Fruit fly (Drosophila melanogaster): ENCODE data around the gene CG10646.
A peak's percentile ranks its signal among the peaks of the same experiment; 100 is the strongest.

The CG10646 gene

dm6 chr3L:12496428-12497344 lies 7.0 kb downstream of the CG10646 start, which contains the start of gene CG10657:
CG10657 (minus strand) TSS chr3L:12497216.
- no peak for TF ChIP-seq Pif1B (GFP tag; optimal IDR thresholded peaks at IDR 0.05)
- 0 out of 3 replicates have a peak, but pooled peaks have one; percentile 32 for TF ChIP-seq CG4496 (GFP tag; IDR thresholded peaks at IDR 0.05)
- peak; percentile 35; the same call in 1 of the 2 replicates for TF ChIP-seq CG32121 (GFP tag; IDR thresholded peaks at IDR 0.05)
- no peak for TF ChIP-seq CG8301 (tag; optimal IDR thresholded peaks at IDR 0.05)
- TF ChIP-seq CG14655 (GFP tag; optimal IDR thresholded peaks at IDR 0.05): no peak
- TF ChIP-seq CG9948 (tag; optimal IDR thresholded peaks at IDR 0.05): peak; percentile 18
- TF ChIP-seq gl (tag; optimal IDR thresholded peaks at IDR 0.05): no peak
- no peak for TF ChIP-seq D1 (tag; optimal IDR thresholded peaks at IDR 0.05)
- peak; percentile 11 for TF ChIP-seq CG15710 (tag; optimal IDR thresholded peaks at IDR 0.05)
- TF ChIP-seq EcR (GFP tag; optimal IDR thresholded peaks at IDR 0.05): no peak
- no peak for TF ChIP-seq CG8159 (tag; optimal IDR thresholded peaks at IDR 0.05)
- TF ChIP-seq CG12605 (GFP tag; IDR thresholded peaks at IDR 0.05): no peak
- TF ChIP-seq Pif1A (GFP tag; optimal IDR thresholded peaks at IDR 0.05): no peak
- no peak for TF ChIP-seq CG34367 (tag; optimal IDR thresholded peaks at IDR 0.05)
- TF ChIP-seq fd96Ca (GFP tag; IDR thresholded peaks at IDR 0.05): 0 out of 3 replicates have a peak, but pooled peaks have one; percentile 15
- no peak for TF ChIP-seq CG10348 (GFP tag; IDR thresholded peaks at IDR 0.05)
- TF ChIP-seq CG13204 (GFP tag; optimal IDR thresholded peaks at IDR 0.05): no peak
- no peak; the same call in 1 of the 2 replicates for TF ChIP-seq Ets98B (GFP tag; IDR thresholded peaks at IDR 0.05)
- TF ChIP-seq CG17806 (tag; optimal IDR thresholded peaks at IDR 0.05): peak; percentile 6
- TF ChIP-seq Snoo (tag; optimal IDR thresholded peaks at IDR 0.05): no peak
- TF ChIP-seq rn (GFP tag; IDR thresholded peaks at IDR 0.05): no peak

dm6 chr3L:12495312-12495725 lies 8.4 kb downstream of the CG10646 start:
- TF ChIP-seq Snoo (tag; optimal IDR thresholded peaks at IDR 0.05): peak; percentile 86
- TF ChIP-seq Pif1B (GFP tag; optimal IDR thresholded peaks at IDR 0.05): peak; percentile 83
- TF ChIP-seq CG32121 (GFP tag; IDR thresholded peaks at IDR 0.05): peak; percentile 73
- TF ChIP-seq CG14655 (GFP tag; optimal IDR thresholded peaks at IDR 0.05): peak; percentile 95
- TF ChIP-seq CG34367 (tag; optimal IDR thresholded peaks at IDR 0.05): peak; percentile 75
- no peak for TF ChIP-seq EcR (GFP tag; optimal IDR thresholded peaks at IDR 0.05)
- peak; percentile 67 for TF ChIP-seq Ets98B (GFP tag; IDR thresholded peaks at IDR 0.05)
- no peak; the same call in none of the 3 replicates for TF ChIP-seq CG4496 (GFP tag; IDR thresholded peaks at IDR 0.05)
- TF ChIP-seq CG15710 (tag; optimal IDR thresholded peaks at IDR 0.05): peak; percentile 85
- peak; percentile 84 for TF ChIP-seq Pif1A (GFP tag; optimal IDR thresholded peaks at IDR 0.05)
- TF ChIP-seq CG9948 (tag; optimal IDR thresholded peaks at IDR 0.05): peak; percentile 82
- peak; percentile 87 for TF ChIP-seq CG8159 (tag; optimal IDR thresholded peaks at IDR 0.05)
- TF ChIP-seq CG8301 (tag; optimal IDR thresholded peaks at IDR 0.05): peak; percentile 92
- peak; percentile 76 for TF ChIP-seq CG17806 (tag; optimal IDR thresholded peaks at IDR 0.05)
- TF ChIP-seq CG10348 (GFP tag; IDR thresholded peaks at IDR 0.05): peak; percentile 20; the same call in 1 of the 2 replicates
- 0 out of 2 replicates have a peak, but pooled peaks have one; percentile 20 for TF ChIP-seq CG12605 (GFP tag; IDR thresholded peaks at IDR 0.05)
- no peak for TF ChIP-seq CG13204 (GFP tag; optimal IDR thresholded peaks at IDR 0.05)
- TF ChIP-seq D1 (tag; optimal IDR thresholded peaks at IDR 0.05): peak; percentile 75
- peak; percentile 69; the same call in 2 of the 3 replicates for TF ChIP-seq fd96Ca (GFP tag; IDR thresholded peaks at IDR 0.05)
- TF ChIP-seq rn (GFP tag; IDR thresholded peaks at IDR 0.05): 0 out of 2 replicates have a peak, but pooled peaks have one; percentile 25
- peak; percentile 60 for TF ChIP-seq gl (tag; optimal IDR thresholded peaks at IDR 0.05)

dm6 chr3L:12494273-12494672 lies 9.4 kb downstream of the CG10646 start:
- TF ChIP-seq CG15710 (tag; optimal IDR thresholded peaks at IDR 0.05) (no peak), EcR (GFP tag; optimal IDR thresholded peaks at IDR 0.05) (no peak), gl (tag; optimal IDR thresholded peaks at IDR 0.05) (no peak), CG13204 (GFP tag; optimal IDR thresholded peaks at IDR 0.05) (no peak), D1 (tag; optimal IDR thresholded peaks at IDR 0.05) (no peak), CG32121 (GFP tag; IDR thresholded peaks at IDR 0.05) (no peak), CG9948 (tag; optimal IDR thresholded peaks at IDR 0.05) (no peak), CG8301 (tag; optimal IDR thresholded peaks at IDR 0.05) (no peak), CG34367 (tag; optimal IDR thresholded peaks at IDR 0.05) (no peak), CG12605 (GFP tag; IDR thresholded peaks at IDR 0.05) (no peak), Pif1B (GFP tag; optimal IDR thresholded peaks at IDR 0.05) (no peak), CG8159 (tag; optimal IDR thresholded peaks at IDR 0.05) (no peak), Snoo (tag; optimal IDR thresholded peaks at IDR 0.05) (no peak), rn (GFP tag; IDR thresholded peaks at IDR 0.05) (no peak), CG14655 (GFP tag; optimal IDR thresholded peaks at IDR 0.05) (no peak), CG10348 (GFP tag; IDR thresholded peaks at IDR 0.05) (no peak), fd96Ca (GFP tag; IDR thresholded peaks at IDR 0.05) (no peak), CG17806 (tag; optimal IDR thresholded peaks at IDR 0.05) (no peak), Ets98B (GFP tag; IDR thresholded peaks at IDR 0.05) (no peak), Pif1A (GFP tag; optimal IDR thresholded peaks at IDR 0.05) (no peak)

- peak; percentile 81; the same call in 1 of the 2 replicates for TF ChIP-seq rn (GFP tag; IDR thresholded peaks at IDR 0.05)
- TF ChIP-seq CG4496 (GFP tag; IDR thresholded peaks at IDR 0.05): peak; percentile 96
- peak; percentile 89 for TF ChIP-seq CG17806 (tag; optimal IDR thresholded peaks at IDR 0.05)
- TF ChIP-seq Pif1A (GFP tag; optimal IDR thresholded peaks at IDR 0.05): peak; percentile 94
- TF ChIP-seq gl (tag; optimal IDR thresholded peaks at IDR 0.05): peak; percentile 61
- TF ChIP-seq Snoo (tag; optimal IDR thresholded peaks at IDR 0.05): peak; percentile 85
- TF ChIP-seq CG10348 (GFP tag; IDR thresholded peaks at IDR 0.05): peak; percentile 79; the same call in 1 of the 2 replicates
- TF ChIP-seq CG32121 (GFP tag; IDR thresholded peaks at IDR 0.05): peak; percentile 95
- TF ChIP-seq CG13204 (GFP tag; optimal IDR thresholded peaks at IDR 0.05): peak; percentile 60
- peak; percentile 97 for TF ChIP-seq Ets98B (GFP tag; IDR thresholded peaks at IDR 0.05)
- peak; percentile 96 for TF ChIP-seq Pif1B (GFP tag; optimal IDR thresholded peaks at IDR 0.05)
- peak; percentile 69 for TF ChIP-seq D1 (tag; optimal IDR thresholded peaks at IDR 0.05)
- peak; percentile 94 for TF ChIP-seq CG8301 (tag; optimal IDR thresholded peaks at IDR 0.05)
- peak; percentile 96 for TF ChIP-seq fd96Ca (GFP tag; IDR thresholded peaks at IDR 0.05)
- peak; percentile 87 for TF ChIP-seq CG15710 (tag; optimal IDR thresholded peaks at IDR 0.05)
- peak; percentile 50 for TF ChIP-seq EcR (GFP tag; optimal IDR thresholded peaks at IDR 0.05)
- peak; percentile 89 for TF ChIP-seq CG34367 (tag; optimal IDR thresholded peaks at IDR 0.05)
- TF ChIP-seq CG12605 (GFP tag; IDR thresholded peaks at IDR 0.05): peak; percentile 93
- TF ChIP-seq CG9948 (tag; optimal IDR thresholded peaks at IDR 0.05): peak; percentile 85
- peak; percentile 89 for TF ChIP-seq CG8159 (tag; optimal IDR thresholded peaks at IDR 0.05)
- peak; percentile 94 for TF ChIP-seq CG14655 (GFP tag; optimal IDR thresholded peaks at IDR 0.05)
These were observed 13.2 kb downstream of the CG10646 start, which contains the start of gene CG10660 for dm6 chr3L:12490418-12491035. CG10660 (minus strand) TSS chr3L:12490676.

Data from whole organism, pupa.